Fruit fly (Drosophila melanogaster) whole organism: ENCODE measurements around the gene Pi4KIIalpha.

Experiments
- CG8478 ChIP-seq: fragments of >200 bp; optimal IDR thresholded peaks from 2 replicates; lab custom pipeline; 2018; ENCODE audit warnings: inconsistent platforms
- Dll ChIP-seq: fragments of >200 bp; optimal IDR thresholded peaks from 2 replicates; lab custom pipeline; 2017
- pan ChIP-seq: fragments of >200 bp; optimal IDR thresholded peaks from 2 replicates; lab custom pipeline; 2017
- psq ChIP-seq: fragments of >200 bp; optimal IDR thresholded peaks from 2 replicates; lab custom pipeline; 2017
- usp ChIP-seq: fragments of >200 bp; optimal IDR thresholded peaks from 2 replicates; lab custom pipeline; 2017; ENCODE audit warnings: missing biosample characterization, missing genetic modification characterization, mixed read lengths

dm6 chr3R:5594878-5595277, 31.4 kb upstream of the Pi4KIIalpha start:
- TF ChIP-seq pan (no peak), psq (lab: Kevin White, UChicago) (no peak), CG8478 (no peak), usp (GFP tag; lab: Kevin White, UChicago) (no peak), Dll (lab: Kevin White, UChicago) (no peak)
